In the genomic region with DNA sequence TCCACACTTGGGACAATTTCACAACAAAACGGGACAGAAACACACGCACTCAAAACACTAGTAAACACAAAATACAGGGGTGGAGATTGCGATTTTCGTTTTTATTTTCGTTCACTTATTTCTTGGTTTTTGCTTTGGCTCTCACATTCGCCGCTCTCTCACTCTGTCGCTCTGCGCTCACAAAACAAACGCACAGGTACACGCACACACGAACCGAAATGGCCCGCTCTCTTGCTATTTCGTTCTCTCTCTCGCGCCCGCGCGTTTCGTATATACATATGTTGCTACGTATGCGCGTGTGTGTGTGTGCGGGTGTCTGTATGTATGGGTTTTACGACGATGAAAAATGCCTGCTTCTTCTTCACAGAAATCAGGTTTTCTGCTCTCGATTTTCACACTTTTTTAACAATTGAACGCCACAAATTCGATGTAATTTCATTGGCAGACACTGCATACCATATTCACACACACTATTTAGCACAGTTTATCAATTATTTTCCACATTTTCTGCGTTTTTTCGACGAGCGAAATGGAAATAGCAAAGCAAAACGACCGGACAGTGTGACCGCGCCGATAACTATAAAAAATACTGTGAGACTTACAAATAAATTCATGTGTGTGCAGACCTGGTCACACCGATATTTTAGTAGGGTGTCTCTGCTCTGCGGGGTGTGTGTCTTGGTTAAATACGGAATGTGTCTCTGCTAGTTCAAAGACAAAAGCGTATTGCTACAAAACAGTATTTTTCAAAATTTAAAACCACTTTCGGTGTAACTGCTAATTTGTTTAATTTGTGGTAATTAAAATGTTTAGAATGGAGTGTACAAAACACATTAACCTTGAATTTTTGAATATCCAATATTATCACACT, we compare ENCODE assay signal across 1 fruit fly cellular context.
TF ChIP-seq lines count a peak whose summit lies in the region.

A gene (minus strand): TSS at position 584 of the 871 bp plus-strand sequence.

TF ChIP-seq in whole organism, embryonic, 481 proteins besides CTCF, POLR2A, EP300 and RAD21 (continued from another document and continues in another):
- no peak for TF ChIP-seq tgo (GFP tag; IDR thresholded peaks at IDR 0.05; lab: Robert Waterston, UW)
- TF ChIP-seq sd (tag; optimal IDR thresholded peaks at IDR 0.05; lab: Kevin White, UChicago) = peak; percentile 98
- no peak for TF ChIP-seq ap (GFP tag; IDR thresholded peaks at IDR 0.05; lab: Robert Waterston, UW)
- TF ChIP-seq sna (GFP tag; IDR thresholded peaks at IDR 0.05; lab: Robert Waterston, UW; ENCODE audit: partially characterized antibody) = no peak
- TF ChIP-seq CG10274 (GFP tag; optimal IDR thresholded peaks at IDR 0.05; lab: Kevin White, UChicago) = no peak
- no peak for TF ChIP-seq Camta (GFP tag; optimal IDR thresholded peaks at IDR 0.05; lab: Kevin White, UChicago)
- TF ChIP-seq Lim3 (GFP tag; IDR thresholded peaks at IDR 0.05; lab: Robert Waterston, UW) = no peak
- no peak for TF ChIP-seq croc (GFP tag; conservative IDR thresholded peaks at IDR 0.05; lab: Robert Waterston, UW)
- TF ChIP-seq maf-S (GFP tag; optimal IDR thresholded peaks at IDR 0.05; lab: Kevin White, UChicago) = no peak
- TF ChIP-seq CG17802 (tag; optimal IDR thresholded peaks at IDR 0.05; lab: Kevin White, UChicago) = no peak
- no peak for TF ChIP-seq D (optimal IDR thresholded peaks at IDR 0.05; lab: Kevin White, UChicago)
- TF ChIP-seq D (GFP tag; optimal IDR thresholded peaks at IDR 0.05; lab: Kevin White, UChicago) = no peak
- TF ChIP-seq Taf1 (GFP tag; IDR thresholded peaks at IDR 0.05; lab: Robert Waterston, UW) = no peak
- TF ChIP-seq dpn (GFP tag; optimal IDR thresholded peaks at IDR 0.05; lab: Kevin White, UChicago) = peak in 1 of 2 experiments; percentile 1
- no peak for TF ChIP-seq crc (GFP tag; optimal IDR thresholded peaks at IDR 0.05; lab: Kevin White, UChicago)
- TF ChIP-seq disco-r (GFP tag; optimal IDR thresholded peaks at IDR 0.05; lab: Kevin White, UChicago) = no peak
- TF ChIP-seq zfh2 (GFP tag; optimal IDR thresholded peaks at IDR 0.05; lab: Kevin White, UChicago) = peak; percentile 4
- no peak for TF ChIP-seq Meics (GFP tag; optimal IDR thresholded peaks at IDR 0.05; lab: Kevin White, UChicago)
- no peak for TF ChIP-seq CG2678 (tag; optimal IDR thresholded peaks at IDR 0.05; lab: Kevin White, UChicago)
- TF ChIP-seq Trl (optimal IDR thresholded peaks at IDR 0.05; lab: Kevin White, UChicago) = peak; percentile 99
- TF ChIP-seq Trl (GFP tag; optimal IDR thresholded peaks at IDR 0.05; lab: Kevin White, UChicago) = peak; percentile 67
- no peak for TF ChIP-seq Ada2b (GFP tag; IDR thresholded peaks at IDR 0.05; lab: Robert Waterston, UW)
- no peak for TF ChIP-seq CG31388 (GFP tag; optimal IDR thresholded peaks at IDR 0.05; lab: Kevin White, UChicago)
- TF ChIP-seq YL-1 (GFP tag; optimal IDR thresholded peaks at IDR 0.05; lab: Kevin White, UChicago) = peak; percentile 88
- no peak for TF ChIP-seq gt (GFP tag; IDR thresholded peaks at IDR 0.05; lab: Robert Waterston, UW)
- peak; percentile 96 for TF ChIP-seq MESR4 (GFP tag; optimal IDR thresholded peaks at IDR 0.05; lab: Kevin White, UChicago)
- no peak for TF ChIP-seq org-1 (GFP tag; optimal IDR thresholded peaks at IDR 0.05; lab: Kevin White, UChicago)
- TF ChIP-seq unpg (GFP tag; optimal IDR thresholded peaks at IDR 0.05; lab: Kevin White, UChicago) = no peak
- no peak for TF ChIP-seq Opbp (GFP tag; IDR thresholded peaks at IDR 0.05; lab: Robert Waterston, UW; ENCODE audit: partially characterized antibody)
- TF ChIP-seq HmgD (GFP tag; optimal IDR thresholded peaks at IDR 0.05; lab: Kevin White, UChicago) = peak; percentile 69
- peak; percentile 51 for TF ChIP-seq sqz (GFP tag; optimal IDR thresholded peaks at IDR 0.05; lab: Kevin White, UChicago)
- peak; percentile 80 for TF ChIP-seq sens (GFP tag; lab: Kevin White, UChicago)
- no peak for TF ChIP-seq sr (GFP tag; IDR thresholded peaks at IDR 0.05; lab: Robert Waterston, UW)
- no peak for TF ChIP-seq Tbp (GFP tag; optimal IDR thresholded peaks at IDR 0.05; lab: Kevin White, UChicago)
- no peak for TF ChIP-seq CG16863 (GFP tag; optimal IDR thresholded peaks at IDR 0.05; lab: Kevin White, UChicago)
- TF ChIP-seq Spps (tag; optimal IDR thresholded peaks at IDR 0.05; lab: Kevin White, UChicago) = no peak
- TF ChIP-seq CG30403 (GFP tag; optimal IDR thresholded peaks at IDR 0.05; lab: Kevin White, UChicago) = no peak
- TF ChIP-seq gce (GFP tag; IDR thresholded peaks at IDR 0.05; lab: Robert Waterston, UW) = no peak
- TF ChIP-seq lola (GFP tag; optimal IDR thresholded peaks at IDR 0.05; lab: Kevin White, UChicago) = peak in 2 of 3 experiments; percentile 6 to 18
- peak; percentile 98 for TF ChIP-seq CG18011 (GFP tag; optimal IDR thresholded peaks at IDR 0.05; lab: Kevin White, UChicago)
- TF ChIP-seq tin (GFP tag; optimal IDR thresholded peaks at IDR 0.05; lab: Kevin White, UChicago) = no peak
- peak; percentile 7 for TF ChIP-seq PHDP (tag; optimal IDR thresholded peaks at IDR 0.05; lab: Kevin White, UChicago)
- no peak for TF ChIP-seq CG12155 (GFP tag; optimal IDR thresholded peaks at IDR 0.05; lab: Kevin White, UChicago)
- TF ChIP-seq CG7928 (GFP tag; optimal IDR thresholded peaks at IDR 0.05; lab: Kevin White, UChicago) = peak; percentile 9
- no peak for TF ChIP-seq CG14441 (GFP tag; IDR thresholded peaks at IDR 0.05; lab: Robert Waterston, UW)
- TF ChIP-seq ind (GFP tag; optimal IDR thresholded peaks at IDR 0.05; lab: Kevin White, UChicago) = no peak
- TF ChIP-seq fd64A (GFP tag; optimal IDR thresholded peaks at IDR 0.05; lab: Kevin White, UChicago) = no peak
- TF ChIP-seq amos (GFP tag; IDR thresholded peaks at IDR 0.05; lab: Robert Waterston, UW; ENCODE audit: partially characterized antibody) = no peak
- TF ChIP-seq CHES-1-like (GFP tag; optimal IDR thresholded peaks at IDR 0.05; lab: Kevin White, UChicago) = no peak
- no peak for TF ChIP-seq ranshi (GFP tag; IDR thresholded peaks at IDR 0.05; lab: Robert Waterston, UW)
- peak; percentile 17 for TF ChIP-seq bcd (GFP tag; optimal IDR thresholded peaks at IDR 0.05; lab: Kevin White, UChicago)
- TF ChIP-seq Hmr (GFP tag; optimal IDR thresholded peaks at IDR 0.05; lab: Kevin White, UChicago) = peak; percentile 65
- TF ChIP-seq Doc3 (GFP tag; IDR thresholded peaks at IDR 0.05; lab: Robert Waterston, UW; ENCODE audit: partially characterized antibody) = no peak
- no peak for TF ChIP-seq ATbp (GFP tag; optimal IDR thresholded peaks at IDR 0.05; lab: Kevin White, UChicago)
- no peak for TF ChIP-seq btn (GFP tag; optimal IDR thresholded peaks at IDR 0.05; lab: Kevin White, UChicago)
- no peak for TF ChIP-seq tup (GFP tag; optimal IDR thresholded peaks at IDR 0.05; lab: Kevin White, UChicago)
- TF ChIP-seq Doc2 (GFP tag; IDR thresholded peaks at IDR 0.05; lab: Robert Waterston, UW) = no peak
- TF ChIP-seq CG6175 (GFP tag; IDR thresholded peaks at IDR 0.05; lab: Robert Waterston, UW) = no peak
- TF ChIP-seq CG8478 (optimal IDR thresholded peaks at IDR 0.05; lab: Kevin White, UChicago) = peak; percentile 90
- TF ChIP-seq CG12744 (GFP tag; optimal IDR thresholded peaks at IDR 0.05; lab: Kevin White, UChicago) = peak; percentile 7
- no peak for TF ChIP-seq Bdp1 (GFP tag; optimal IDR thresholded peaks at IDR 0.05; lab: Kevin White, UChicago)
- TF ChIP-seq HLHmδ (GFP tag; optimal IDR thresholded peaks at IDR 0.05; lab: Kevin White, UChicago) = no peak
- peak; percentile 68 for TF ChIP-seq Sry-δ (GFP tag; optimal IDR thresholded peaks at IDR 0.05; lab: Kevin White, UChicago)
- no peak for TF ChIP-seq sisA (GFP tag; IDR thresholded peaks at IDR 0.05; lab: Robert Waterston, UW)
- no peak for TF ChIP-seq peb (GFP tag; IDR thresholded peaks at IDR 0.05; lab: Robert Waterston, UW)
- no peak for TF ChIP-seq CG1602 (GFP tag; optimal IDR thresholded peaks at IDR 0.05; lab: Kevin White, UChicago)
- no peak for TF ChIP-seq CG9609 (GFP tag; optimal IDR thresholded peaks at IDR 0.05; lab: Kevin White, UChicago)
- no peak for TF ChIP-seq ac (GFP tag; optimal IDR thresholded peaks at IDR 0.05; lab: Kevin White, UChicago)
- no peak for TF ChIP-seq z (GFP tag; IDR thresholded peaks at IDR 0.05; lab: Robert Waterston, UW)
- TF ChIP-seq fu2 (GFP tag; optimal IDR thresholded peaks at IDR 0.05; lab: Kevin White, UChicago) = no peak
- TF ChIP-seq Hey (tag; optimal IDR thresholded peaks at IDR 0.05; lab: Kevin White, UChicago) = no peak
- no peak for TF ChIP-seq CG6765 (GFP tag; optimal IDR thresholded peaks at IDR 0.05; lab: Kevin White, UChicago)
- TF ChIP-seq seq (GFP tag; IDR thresholded peaks at IDR 0.05; lab: Robert Waterston, UW) = no peak
- no peak for TF ChIP-seq CG4424 (GFP tag; optimal IDR thresholded peaks at IDR 0.05; lab: Kevin White, UChicago)
- no peak for TF ChIP-seq CG1647 (GFP tag; optimal IDR thresholded peaks at IDR 0.05; lab: Kevin White, UChicago)
- TF ChIP-seq cas (GFP tag; IDR thresholded peaks at IDR 0.05; lab: Robert Waterston, UW) = no peak
- no peak for TF ChIP-seq hth (optimal IDR thresholded peaks at IDR 0.05; lab: Kevin White, UChicago)
- TF ChIP-seq sens-2 (GFP tag; IDR thresholded peaks at IDR 0.05; lab: Robert Waterston, UW) = no peak
- TF ChIP-seq CG13296 (GFP tag; optimal IDR thresholded peaks at IDR 0.05; lab: Kevin White, UChicago) = no peak
- TF ChIP-seq bowl (GFP tag; IDR thresholded peaks at IDR 0.05; lab: Robert Waterston, UW) = no peak
- no peak for TF ChIP-seq CG17612 (GFP tag; IDR thresholded peaks at IDR 0.05; lab: Robert Waterston, UW)
- TF ChIP-seq CG10147 (GFP tag; optimal IDR thresholded peaks at IDR 0.05; lab: Kevin White, UChicago) = peak; percentile 27
- no peak for TF ChIP-seq CG14014 (GFP tag; IDR thresholded peaks at IDR 0.05; lab: Robert Waterston, UW)
- TF ChIP-seq CG17361 (GFP tag; IDR thresholded peaks at IDR 0.05; lab: Robert Waterston, UW) = no peak
- TF ChIP-seq CG10543 (GFP tag; optimal IDR thresholded peaks at IDR 0.05; lab: Kevin White, UChicago) = peak; percentile 33
- no peak for TF ChIP-seq CG12236 (GFP tag; optimal IDR thresholded peaks at IDR 0.05; lab: Kevin White, UChicago)
- TF ChIP-seq CG8388 (GFP tag; optimal IDR thresholded peaks at IDR 0.05; lab: Kevin White, UChicago) = no peak
- peak; percentile 90 for TF ChIP-seq abd-A (tag; optimal IDR thresholded peaks at IDR 0.05; lab: Kevin White, UChicago)
- no peak for TF ChIP-seq CG10959 (GFP tag; IDR thresholded peaks at IDR 0.05; lab: Robert Waterston, UW)
- TF ChIP-seq grau (tag; optimal IDR thresholded peaks at IDR 0.05; lab: Kevin White, UChicago) = no peak
- no peak for TF ChIP-seq stc (GFP tag; IDR thresholded peaks at IDR 0.05; lab: Robert Waterston, UW)
- no peak for TF ChIP-seq CG18599 (GFP tag; optimal IDR thresholded peaks at IDR 0.05; lab: Kevin White, UChicago)
- no peak for TF ChIP-seq CG11247 (GFP tag; IDR thresholded peaks at IDR 0.05; lab: Robert Waterston, UW)
- no peak for TF ChIP-seq dm (GFP tag; optimal IDR thresholded peaks at IDR 0.05; lab: Kevin White, UChicago)
- no peak for TF ChIP-seq ara (GFP tag; IDR thresholded peaks at IDR 0.05; lab: Robert Waterston, UW)
- no peak for TF ChIP-seq CG3407 (GFP tag; optimal IDR thresholded peaks at IDR 0.05; lab: Kevin White, UChicago)
- no peak for TF ChIP-seq luna (GFP tag; optimal IDR thresholded peaks at IDR 0.05; lab: Kevin White, UChicago)
- peak; percentile 77 for TF ChIP-seq Deaf1 (tag; optimal IDR thresholded peaks at IDR 0.05; lab: Kevin White, UChicago)
- no peak for TF ChIP-seq CG6854 (GFP tag; optimal IDR thresholded peaks at IDR 0.05; lab: Kevin White, UChicago)
- TF ChIP-seq fd96Cb (tag; optimal IDR thresholded peaks at IDR 0.05; lab: Kevin White, UChicago) = no peak
- TF ChIP-seq CG32532 (GFP tag; IDR thresholded peaks at IDR 0.05; lab: Robert Waterston, UW) = no peak
- TF ChIP-seq CG4404 (GFP tag; IDR thresholded peaks at IDR 0.05; lab: Robert Waterston, UW) = no peak
- TF ChIP-seq crol (GFP tag; IDR thresholded peaks at IDR 0.05; lab: Robert Waterston, UW) = no peak
- TF ChIP-seq sim (GFP tag; IDR thresholded peaks at IDR 0.05; lab: Robert Waterston, UW) = no peak
- TF ChIP-seq tll (GFP tag; optimal IDR thresholded peaks at IDR 0.05; lab: Kevin White, UChicago) = peak in 1 of 2 experiments; percentile 33
- TF ChIP-seq Med (GFP tag; lab: Kevin White, UChicago) = peak; percentile 84
- TF ChIP-seq CG11695 (GFP tag; IDR thresholded peaks at IDR 0.05; lab: Robert Waterston, UW) = no peak
- no peak for TF ChIP-seq fru (optimal IDR thresholded peaks at IDR 0.05; lab: Kevin White, UChicago)
- no peak for TF ChIP-seq CG5180 (GFP tag; optimal IDR thresholded peaks at IDR 0.05; lab: Kevin White, UChicago)
- TF ChIP-seq CG8944 (GFP tag; optimal IDR thresholded peaks at IDR 0.05; lab: Kevin White, UChicago) = no peak
- TF ChIP-seq ERR (GFP tag; optimal IDR thresholded peaks at IDR 0.05; lab: Kevin White, UChicago) = no peak
- peak; percentile 22 for TF ChIP-seq CG17186 (GFP tag; optimal IDR thresholded peaks at IDR 0.05; lab: Kevin White, UChicago)
- no peak for TF ChIP-seq CG30431 (GFP tag; optimal IDR thresholded peaks at IDR 0.05; lab: Kevin White, UChicago)
- peak; percentile 28 for TF ChIP-seq CG7271 (tag; optimal IDR thresholded peaks at IDR 0.05; lab: Kevin White, UChicago)
- peak; percentile 59 for TF ChIP-seq ewg (GFP tag; optimal IDR thresholded peaks at IDR 0.05; lab: Kevin White, UChicago)
- no peak for TF ChIP-seq Bgb (GFP tag; IDR thresholded peaks at IDR 0.05; lab: Robert Waterston, UW; ENCODE audit: partially characterized antibody)
- no peak for TF ChIP-seq CG7839 (tag; optimal IDR thresholded peaks at IDR 0.05; lab: Kevin White, UChicago)
- TF ChIP-seq CG31365 (tag; optimal IDR thresholded peaks at IDR 0.05; lab: Kevin White, UChicago) = no peak
- TF ChIP-seq Dbx (GFP tag; IDR thresholded peaks at IDR 0.05; lab: Robert Waterston, UW) = no peak
- TF ChIP-seq da (GFP tag; optimal IDR thresholded peaks at IDR 0.05; lab: Kevin White, UChicago) = peak; percentile 39
- TF ChIP-seq Blimp-1 (GFP tag; optimal IDR thresholded peaks at IDR 0.05; lab: Kevin White, UChicago) = peak; percentile 43
- no peak for TF ChIP-seq CG5953 (GFP tag; IDR thresholded peaks at IDR 0.05; lab: Robert Waterston, UW)
- no peak for TF ChIP-seq CG2889 (GFP tag; IDR thresholded peaks at IDR 0.05; lab: Robert Waterston, UW)
- TF ChIP-seq gcm2 (GFP tag; optimal IDR thresholded peaks at IDR 0.05; lab: Kevin White, UChicago) = no peak
- TF ChIP-seq tx (GFP tag; optimal IDR thresholded peaks at IDR 0.05; lab: Kevin White, UChicago) = no peak
- TF ChIP-seq C15 (GFP tag; IDR thresholded peaks at IDR 0.05; lab: Robert Waterston, UW) = no peak
- no peak for TF ChIP-seq Hsf (GFP tag; optimal IDR thresholded peaks at IDR 0.05; lab: Kevin White, UChicago)
- no peak for TF ChIP-seq Sox102F (GFP tag; optimal IDR thresholded peaks at IDR 0.05; lab: Kevin White, UChicago)
- TF ChIP-seq B-H1 (GFP tag; IDR thresholded peaks at IDR 0.05; lab: Robert Waterston, UW) = no peak
